Comparison of ENCODE assay signal across 3 worm cellular contexts in the genomic region with DNA sequence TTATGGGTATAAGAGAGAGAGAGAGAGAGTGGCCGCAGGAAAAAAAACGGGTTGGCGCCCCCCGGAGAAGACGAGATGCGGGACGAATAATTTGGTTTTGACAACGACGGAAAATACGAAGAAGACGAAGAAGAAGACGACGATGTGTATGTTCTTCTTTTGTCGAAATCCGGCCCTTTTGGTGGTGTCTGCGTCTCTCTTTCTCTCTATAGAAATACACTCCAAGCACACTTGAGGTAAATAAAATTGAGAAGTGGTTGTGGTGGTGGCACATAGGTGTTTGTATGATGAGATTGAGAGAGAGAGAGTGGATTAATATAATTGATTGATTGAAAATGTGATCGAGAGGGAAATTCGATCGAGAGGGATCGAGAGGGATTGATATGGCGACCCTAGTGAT.
TF ChIP-seq lines count a peak whose summit lies in the region.

No protein-coding gene starts in this region.

TF ChIP-seq in whole organism, L1 larva, 84 proteins besides CTCF, POLR2A, EP300 and RAD21 (continued from another document):
- peak; percentile 17 for TF ChIP-seq fkh-10 (GFP tag; optimal IDR thresholded peaks at IDR 0.05; lab: Kevin White, UChicago)
- TF ChIP-seq sptf-1 (tag; optimal IDR thresholded peaks at IDR 0.05; lab: Kevin White, UChicago), result no peak
- peak; percentile 41 for TF ChIP-seq nhr-71 (tag; optimal IDR thresholded peaks at IDR 0.05; lab: Kevin White, UChicago)
- TF ChIP-seq nhr-77 (tag; optimal IDR thresholded peaks at IDR 0.05; lab: Kevin White, UChicago), result no peak
- peak; percentile 13 for TF ChIP-seq swsn-7 (tag; optimal IDR thresholded peaks at IDR 0.05; lab: Kevin White, UChicago)
- TF ChIP-seq lin-14 (GFP tag; optimal IDR thresholded peaks at IDR 0.05; lab: Kevin White, UChicago), result peak; percentile 90
- no peak for TF ChIP-seq zag-1 (tag; optimal IDR thresholded peaks at IDR 0.05; lab: Kevin White, UChicago)
- peak in 1 of 2 experiments; percentile 18 for TF ChIP-seq efl-1 (optimal IDR thresholded peaks at IDR 0.05; lab: Kevin White, UChicago)
- TF ChIP-seq efl-1 (GFP tag; optimal IDR thresholded peaks at IDR 0.05 in 1 of 2; lab: Kevin White, UChicago), result peak in 1 of 2 experiments; percentile 85
- TF ChIP-seq mep-1 (tag; optimal IDR thresholded peaks at IDR 0.05; lab: Kevin White, UChicago), result peak; percentile 28
- TF ChIP-seq lin-13 (GFP tag; optimal IDR thresholded peaks at IDR 0.05; lab: Kevin White, UChicago), result peak; percentile 25
- peak in 1 of 6 experiments; percentile 24 for TF ChIP-seq elt-3 (tag; optimal IDR thresholded peaks at IDR 0.05; lab: Kevin White, UChicago)
- TF ChIP-seq aha-1 (tag; optimal IDR thresholded peaks at IDR 0.05; lab: Kevin White, UChicago), result no peak
- no peak for TF ChIP-seq nhr-12 (tag; optimal IDR thresholded peaks at IDR 0.05; lab: Kevin White, UChicago)
- TF ChIP-seq nhr-47 (tag; optimal IDR thresholded peaks at IDR 0.05; lab: Kevin White, UChicago), result peak; percentile 36
- no peak for TF ChIP-seq nhr-90 (tag; optimal IDR thresholded peaks at IDR 0.05; lab: Kevin White, UChicago; ENCODE audit: poor library complexity)
- peak; percentile 78 for TF ChIP-seq nhr-85 (tag; lab: Kevin White, UChicago)

TF ChIP-seq in whole organism, L2 larva, 48 proteins besides CTCF, POLR2A, EP300 and RAD21 (continued from another document):
- TF ChIP-seq F13H6.1 (tag; optimal IDR thresholded peaks at IDR 0.05; lab: Kevin White, UChicago) (peak; percentile 54), aly-2 (tag; optimal IDR thresholded peaks at IDR 0.05; lab: Kevin White, UChicago) (no peak), ztf-4 (tag; optimal IDR thresholded peaks at IDR 0.05; lab: Kevin White, UChicago) (no peak), gmeb-1 (tag; optimal IDR thresholded peaks at IDR 0.05; lab: Kevin White, UChicago) (no peak), nhr-237 (tag; optimal IDR thresholded peaks at IDR 0.05; lab: Kevin White, UChicago) (no peak)

TF ChIP-seq in whole organism, L4 larva, 104 proteins besides CTCF, POLR2A, EP300 and RAD21 (continued from another document):
- TF ChIP-seq lin-1 (GFP tag; IDR thresholded peaks at IDR 0.05; lab: Robert Waterston, UW) (no peak), daf-16 (GFP tag; optimal IDR thresholded peaks at IDR 0.05; lab: Kevin White, UChicago) (no peak), daf-16 (tag; optimal IDR thresholded peaks at IDR 0.05; lab: Kevin White, UChicago) (no peak), lin-13 (GFP tag; optimal IDR thresholded peaks at IDR 0.05; lab: Kevin White, UChicago) (no peak), lir-3 (tag; optimal IDR thresholded peaks at IDR 0.05; lab: Kevin White, UChicago) (no peak), mdt-29 (GFP tag; IDR thresholded peaks at IDR 0.05; lab: Robert Waterston, UW) (no peak), daf-19 (GFP tag; conservative IDR thresholded peaks at IDR 0.05; lab: Robert Waterston, UW) (no peak), lin-39 (tag; optimal IDR thresholded peaks at IDR 0.05; lab: Kevin White, UChicago) (no peak), nhr-42 (GFP tag; IDR thresholded peaks at IDR 0.05; lab: Robert Waterston, UW) (no peak), F49E8.2 (tag; optimal IDR thresholded peaks at IDR 0.05; lab: Kevin White, UChicago; ENCODE audit: borderline replicate concordance) (no peak), R02D3.7 (tag; optimal IDR thresholded peaks at IDR 0.05; lab: Kevin White, UChicago) (no peak), arid-1 (GFP tag; conservative IDR thresholded peaks at IDR 0.05; lab: Robert Waterston, UW) (no peak), daf-8 (GFP tag; IDR thresholded peaks at IDR 0.05; lab: Robert Waterston, UW) (no peak), spr-1 (tag; optimal IDR thresholded peaks at IDR 0.05; lab: Kevin White, UChicago) (no peak), zip-11 (GFP tag; IDR thresholded peaks at IDR 0.05; lab: Robert Waterston, UW) (no peak), ZK337.2 (GFP tag; IDR thresholded peaks at IDR 0.05; lab: Robert Waterston, UW) (no peak), ama-1 (optimal IDR thresholded peaks at IDR 0.05; lab: Kevin White, UChicago) (no peak), madf-9 (GFP tag; conservative IDR thresholded peaks at IDR 0.05; lab: Robert Waterston, UW) (no peak), nhr-76 (tag; optimal IDR thresholded peaks at IDR 0.05; lab: Kevin White, UChicago) (no peak), egl-27 (tag; optimal IDR thresholded peaks at IDR 0.05; lab: Kevin White, UChicago) (no peak), sdz-12 (GFP tag; optimal IDR thresholded peaks at IDR 0.05; lab: Kevin White, UChicago) (no peak), set-16 (GFP tag; IDR thresholded peaks at IDR 0.05; lab: Robert Waterston, UW) (no peak), tra-1 (GFP tag; IDR thresholded peaks at IDR 0.05; lab: Robert Waterston, UW) (no peak), aha-1 (tag; lab: Kevin White, UChicago) (no peak), zag-1 (tag; optimal IDR thresholded peaks at IDR 0.05; lab: Kevin White, UChicago) (no peak), hlh-11 (tag; optimal IDR thresholded peaks at IDR 0.05; lab: Kevin White, UChicago) (peak; percentile 24), F44E2.7 (GFP tag; IDR thresholded peaks at IDR 0.05; lab: Robert Waterston, UW) (no peak), unc-130 (GFP tag; optimal IDR thresholded peaks at IDR 0.05; lab: Kevin White, UChicago) (no peak), F26F4.8 (GFP tag; conservative IDR thresholded peaks at IDR 0.05; lab: Robert Waterston, UW) (no peak), tag-97 (GFP tag; IDR thresholded peaks at IDR 0.05; lab: Robert Waterston, UW) (no peak), ztf-11 (tag; optimal IDR thresholded peaks at IDR 0.05; lab: Kevin White, UChicago) (no peak), dpl-1 (GFP tag; optimal IDR thresholded peaks at IDR 0.05; lab: Kevin White, UChicago) (no peak), ceh-20 (GFP tag; IDR thresholded peaks at IDR 0.05; lab: Robert Waterston, UW) (no peak), nhr-41 (GFP tag; IDR thresholded peaks at IDR 0.05; lab: Robert Waterston, UW) (no peak), pqm-1 (tag; optimal IDR thresholded peaks at IDR 0.05; lab: Kevin White, UChicago) (no peak), rbr-2 (tag; optimal IDR thresholded peaks at IDR 0.05; lab: Kevin White, UChicago) (peak; percentile 40), ceh-32 (tag; optimal IDR thresholded peaks at IDR 0.05; lab: Kevin White, UChicago; ENCODE audit: poor library complexity) (no peak), ztf-7 (tag; optimal IDR thresholded peaks at IDR 0.05; lab: Kevin White, UChicago) (no peak), lin-38 (GFP tag; IDR thresholded peaks at IDR 0.05; lab: Robert Waterston, UW) (no peak), dmd-8 (GFP tag; IDR thresholded peaks at IDR 0.05; lab: Robert Waterston, UW) (no peak), nhr-102 (tag; optimal IDR thresholded peaks at IDR 0.05; lab: Kevin White, UChicago) (no peak), spr-3 (GFP tag; optimal IDR thresholded peaks at IDR 0.05; lab: Kevin White, UChicago) (no peak), unc-39 (tag; optimal IDR thresholded peaks at IDR 0.05; lab: Kevin White, UChicago) (no peak), mxl-3 (GFP tag; optimal IDR thresholded peaks at IDR 0.05; lab: Kevin White, UChicago) (no peak), ceh-82 (tag; optimal IDR thresholded peaks at IDR 0.05; lab: Kevin White, UChicago) (no peak), dve-1 (tag; optimal IDR thresholded peaks at IDR 0.05; lab: Kevin White, UChicago; ENCODE audit: insufficient read depth) (no peak), Y5F2A.4 (GFP tag; optimal IDR thresholded peaks at IDR 0.05; lab: Kevin White, UChicago) (no peak), dmd-6 (GFP tag; IDR thresholded peaks at IDR 0.05; lab: Robert Waterston, UW) (0 out of 2 replicates have a peak, but pooled peaks have one; percentile 7), fos-1 (tag; optimal IDR thresholded peaks at IDR 0.05; lab: Kevin White, UChicago) (no peak), nhr-77 (tag; optimal IDR thresholded peaks at IDR 0.05; lab: Kevin White, UChicago) (no peak), nhr-6 (tag; optimal IDR thresholded peaks at IDR 0.05; lab: Kevin White, UChicago) (no peak), lsy-2 (tag; optimal IDR thresholded peaks at IDR 0.05; lab: Kevin White, UChicago) (peak in 1 of 2 experiments; percentile 37), mes-2 (tag; optimal IDR thresholded peaks at IDR 0.05; lab: Kevin White, UChicago; ENCODE audit: poor library complexity, severe bottlenecking) (no peak), vab-7 (GFP tag; IDR thresholded peaks at IDR 0.05; lab: Robert Waterston, UW) (no peak), skn-1 (tag; optimal IDR thresholded peaks at IDR 0.05; lab: Kevin White, UChicago) (no peak), hlh-30 (tag; optimal IDR thresholded peaks at IDR 0.05; lab: Kevin White, UChicago; ENCODE audit: insufficient read depth) (peak; percentile 9), Y48G9A.11 (GFP tag; IDR thresholded peaks at IDR 0.05; lab: Robert Waterston, UW) (no peak), lin-15B (tag; optimal IDR thresholded peaks at IDR 0.05; lab: Kevin White, UChicago) (no peak), D1046.2 (GFP tag; IDR thresholded peaks at IDR 0.05; lab: Robert Waterston, UW) (no peak), duxl-1 (tag; optimal IDR thresholded peaks at IDR 0.05; lab: Kevin White, UChicago; ENCODE audit: poor library complexity) (no peak), saeg-2 (GFP tag; IDR thresholded peaks at IDR 0.05; lab: Robert Waterston, UW) (no peak), ces-1 (GFP tag; optimal IDR thresholded peaks at IDR 0.05; lab: Kevin White, UChicago) (no peak), T26A8.4 (GFP tag; IDR thresholded peaks at IDR 0.05; lab: Robert Waterston, UW) (no peak), nhr-237 (tag; optimal IDR thresholded peaks at IDR 0.05; lab: Kevin White, UChicago) (no peak), php-3 (GFP tag; IDR thresholded peaks at IDR 0.05; lab: Robert Waterston, UW) (no peak), mep-1 (tag; optimal IDR thresholded peaks at IDR 0.05; lab: Kevin White, UChicago) (peak; percentile 47), snpc-1.2 (GFP tag; IDR thresholded peaks at IDR 0.05; lab: Robert Waterston, UW) (no peak), F10B5.3 (tag; optimal IDR thresholded peaks at IDR 0.05; lab: Kevin White, UChicago) (no peak), fkh-10 (GFP tag; optimal IDR thresholded peaks at IDR 0.05; lab: Kevin White, UChicago) (peak; percentile 41), ctbp-1 (GFP tag; IDR thresholded peaks at IDR 0.05; lab: Robert Waterston, UW) (no peak)
